Fruit fly (Drosophila melanogaster) whole organism, embryonic: ENCODE data around the gene rictor.

Experiments used
- Antp ChIP-seq: fragments of 200-800 bp; sonication (Bioruptor generic); optimal IDR thresholded peaks from 3 replicates; lab custom pipeline; 2016; ENCODE audit warnings: missing biosample characterization, missing genetic modification characterization
- BtbVII ChIP-seq: fragments of 200-800 bp; sonication (Bioruptor generic); optimal IDR thresholded peaks from 3 replicates; lab custom pipeline; 2017; ENCODE audit warnings: missing biosample characterization, mild to moderate bottlenecking, missing genetic modification characterization
- CG1024 ChIP-seq: fragments of 200-800 bp; sonication (Bioruptor generic); IDR thresholded peaks from 2 replicates; pipeline ENCODE4 v1.3.6; 2022; ENCODE audit warnings: missing biosample characterization, missing genetic modification characterization
- CG10654 ChIP-seq: fragments of 200-800 bp; sonication (Bioruptor generic); optimal IDR thresholded peaks from 2 replicates; lab custom pipeline; 2016; ENCODE audit warnings: missing biosample characterization, missing genetic modification characterization
- CG13123 ChIP-seq: fragments of 200-800 bp; sonication (Bioruptor generic); optimal IDR thresholded peaks from 2 replicates; lab custom pipeline; 2016; ENCODE audit warnings: missing biosample characterization, missing genetic modification characterization
- CG17361 ChIP-seq: fragments of 200-800 bp; sonication (Bioruptor generic); IDR thresholded peaks from 3 replicates; pipeline ENCODE4 v1.3.6; 2022; ENCODE audit warnings: missing biosample characterization, missing genetic modification characterization
- CG17385 ChIP-seq: fragments of 200-800 bp; sonication (Bioruptor generic); optimal IDR thresholded peaks from 3 replicates; lab custom pipeline; 2018; ENCODE audit warnings: missing biosample characterization, mild to moderate bottlenecking, missing genetic modification characterization
- CG2116 ChIP-seq: fragments of 200-800 bp; sonication (Bioruptor generic); optimal IDR thresholded peaks from 3 replicates; lab custom pipeline; 2018; ENCODE audit warnings: missing biosample characterization, mild to moderate bottlenecking, missing genetic modification characterization
- CG2712 ChIP-seq: fragments of 200-800 bp; optimal IDR thresholded peaks from 3 replicates; lab custom pipeline; 2019; ENCODE audit warnings: missing biosample characterization, mild to moderate bottlenecking, missing genetic modification characterization, moderate library complexity
- CG30403 ChIP-seq: fragments of 200-800 bp; sonication (Bioruptor generic); optimal IDR thresholded peaks from 3 replicates; lab custom pipeline; 2016; ENCODE audit warnings: missing biosample characterization, missing genetic modification characterization
- CG31224 ChIP-seq: fragments of 200-800 bp; sonication (Bioruptor generic); IDR thresholded peaks from 2 replicates; pipeline ENCODE4 v1.3.6; 2022; ENCODE audit warnings: missing biosample characterization, missing genetic modification characterization
- CG32772 ChIP-seq: fragments of 200-800 bp; sonication (Bioruptor generic); IDR thresholded peaks from 2 replicates; pipeline ENCODE4 v1.3.6; 2022; ENCODE audit warnings: missing biosample characterization, missing genetic modification characterization
- CG3838 ChIP-seq: fragments of 200-800 bp; sonication (Bioruptor generic); optimal IDR thresholded peaks from 3 replicates; lab custom pipeline; 2016; ENCODE audit warnings: missing biosample characterization, missing genetic modification characterization
- CG4404 ChIP-seq: fragments of 200-800 bp; sonication (Bioruptor generic); IDR thresholded peaks from 2 replicates; pipeline ENCODE4 v1.3.6; 2022; ENCODE audit warnings: missing biosample characterization, missing genetic modification characterization
- CG7271 ChIP-seq: fragments of 200-800 bp; sonication (Bioruptor generic); optimal IDR thresholded peaks from 2 replicates; lab custom pipeline; 2018; ENCODE audit warnings: missing biosample characterization, mild to moderate bottlenecking, missing genetic modification characterization, moderate library complexity
- CG7786 ChIP-seq: fragments of 200-800 bp; sonication (Bioruptor generic); optimal IDR thresholded peaks from 2 replicates; lab custom pipeline; 2016; ENCODE audit warnings: missing biosample characterization, missing genetic modification characterization
- CG9609 ChIP-seq: fragments of 200-800 bp; sonication (Bioruptor generic); optimal IDR thresholded peaks from 3 replicates; lab custom pipeline; 2016; ENCODE audit warnings: missing biosample characterization, missing genetic modification characterization
- CG9727 ChIP-seq: fragments of 200-800 bp; sonication (Bioruptor generic); optimal IDR thresholded peaks from 3 replicates; lab custom pipeline; 2017; ENCODE audit warnings: missing biosample characterization, mild to moderate bottlenecking, missing genetic modification characterization
- CG9932 ChIP-seq: fragments of 200-800 bp; sonication (Bioruptor generic); IDR thresholded peaks from 2 replicates; pipeline ENCODE4 v1.3.6; 2022; ENCODE audit warnings: missing biosample characterization, missing genetic modification characterization
- D19B ChIP-seq: fragments of 200-800 bp; sonication (Bioruptor generic); optimal IDR thresholded peaks from 2 replicates; lab custom pipeline; 2017; ENCODE audit warnings: missing biosample characterization, mild to moderate bottlenecking, missing genetic modification characterization
- Deaf1 ChIP-seq: fragments of 200-800 bp; optimal IDR thresholded peaks from 3 replicates; lab custom pipeline; 2019; ENCODE audit warnings: missing biosample characterization, mild to moderate bottlenecking, missing genetic modification characterization, moderate library complexity
- Dip3 ChIP-seq: fragments of 200-800 bp; sonication (Bioruptor generic); optimal IDR thresholded peaks from 3 replicates; lab custom pipeline; 2016; ENCODE audit warnings: missing biosample characterization, missing genetic modification characterization
- Drgx ChIP-seq: fragments of 200-800 bp; sonication (Bioruptor generic); IDR thresholded peaks from 2 replicates; pipeline ENCODE4 v1.3.6; 2022; ENCODE audit warnings: missing biosample characterization, missing genetic modification characterization
- Fer1 ChIP-seq: fragments of 200-800 bp; sonication (Bioruptor generic); optimal IDR thresholded peaks from 2 replicates; lab custom pipeline; 2017; ENCODE audit warnings: missing biosample characterization, mild to moderate bottlenecking, missing genetic modification characterization
- HLH3B ChIP-seq: fragments of 200-800 bp; sonication (Bioruptor generic); IDR thresholded peaks from 2 replicates; pipeline ENCODE4 v1.3.6; 2022; ENCODE audit warnings: missing biosample characterization, missing genetic modification characterization
- HmgD ChIP-seq: fragments of 200-800 bp; sonication (Bioruptor generic); optimal IDR thresholded peaks from 3 replicates; lab custom pipeline; 2016; ENCODE audit warnings: missing biosample characterization, missing genetic modification characterization
- Max ChIP-seq: fragments of 200-800 bp; sonication (Bioruptor generic); optimal IDR thresholded peaks from 2 replicates; lab custom pipeline; 2016; ENCODE audit warnings: missing biosample characterization, mild to moderate bottlenecking, missing genetic modification characterization
- Meics ChIP-seq: fragments of 200-800 bp; sonication (Bioruptor generic); optimal IDR thresholded peaks from 2 replicates; lab custom pipeline; 2017; ENCODE audit warnings: missing biosample characterization, mild to moderate bottlenecking, missing genetic modification characterization
- Nf-YB ChIP-seq: fragments of 200-800 bp; sonication (Bioruptor generic); optimal IDR thresholded peaks from 3 replicates; lab custom pipeline; 2019; ENCODE audit warnings: missing biosample characterization, mild to moderate bottlenecking, missing genetic modification characterization, moderate library complexity
- Oaz ChIP-seq: fragments of 200-800 bp; sonication (Bioruptor generic); IDR thresholded peaks from 2 replicates; pipeline ENCODE4 v1.3.6; 2022; ENCODE audit warnings: missing biosample characterization, missing genetic modification characterization
- Sox102F ChIP-seq: fragments of 200-800 bp; sonication (Bioruptor generic); optimal IDR thresholded peaks from 2 replicates; lab custom pipeline; 2018; ENCODE audit warnings: missing biosample characterization, mild to moderate bottlenecking, missing genetic modification characterization, moderate library complexity
- btn ChIP-seq: fragments of 200-800 bp; sonication (Bioruptor generic); optimal IDR thresholded peaks from 2 replicates; lab custom pipeline; 2016; ENCODE audit warnings: missing biosample characterization, missing genetic modification characterization
- crp ChIP-seq, 2 experiments: fragments of 200-800 bp; sonication (Bioruptor generic); optimal IDR thresholded peaks; 2 replicates in 1 of 2; 3 replicates in 1 of 2; lab custom pipeline; 2017; ENCODE audit warnings: missing biosample characterization in 2 of 2, missing genetic modification characterization in 2 of 2, mild to moderate bottlenecking in 1 of 2, moderate library complexity in 1 of 2
- dm ChIP-seq: fragments of 200-800 bp; sonication (Bioruptor generic); optimal IDR thresholded peaks from 3 replicates; lab custom pipeline; 2016; ENCODE audit warnings: missing biosample characterization, missing genetic modification characterization
- fd3F ChIP-seq: fragments of 200-800 bp; sonication (Bioruptor generic); optimal IDR thresholded peaks from 2 replicates; lab custom pipeline; 2018; ENCODE audit warnings: missing biosample characterization, mild to moderate bottlenecking, missing genetic modification characterization, moderate library complexity
- lab ChIP-seq: fragments of 200-800 bp; sonication (Bioruptor generic); optimal IDR thresholded peaks from 3 replicates; lab custom pipeline; 2017; ENCODE audit warnings: missing biosample characterization, missing genetic modification characterization, mild to moderate bottlenecking, moderate library complexity, missing genetic modification reagents
- lmd ChIP-seq: fragments of 200-800 bp; sonication (Bioruptor generic); IDR thresholded peaks from 2 replicates; pipeline ENCODE4 v1.3.6; 2022; ENCODE audit warnings: missing biosample characterization, missing genetic modification characterization
- nmo ChIP-seq: fragments of 200-800 bp; sonication (Bioruptor generic); optimal IDR thresholded peaks from 2 replicates; lab custom pipeline; 2018; ENCODE audit warnings: missing biosample characterization, mild to moderate bottlenecking, missing genetic modification characterization, moderate library complexity
- onecut ChIP-seq: fragments of 200-800 bp; sonication (Bioruptor generic); IDR thresholded peaks from 2 replicates; pipeline ENCODE4 v1.3.6; 2022; ENCODE audit warnings: missing biosample characterization, missing genetic modification characterization
- prd ChIP-seq, 3 experiments: fragments of >200 bp in 2 of 3; fragments of 200-800 bp in 1 of 3; sonication (Bioruptor generic) in 1 of 3; optimal IDR thresholded peaks in 2 of 3; IDR thresholded peaks in 1 of 3; 2 replicates in 2 of 3; 3 replicates in 1 of 3; pipeline versions ENCODE4 v1.3.6 to Lab custom; 2017 to 2022; ENCODE audit warnings: missing biosample characterization in 1 of 3, missing genetic modification characterization in 1 of 3
- repo ChIP-seq: fragments of 200-800 bp; sonication (Bioruptor generic); optimal IDR thresholded peaks from 2 replicates; lab custom pipeline; 2016; ENCODE audit warnings: missing biosample characterization, missing genetic modification characterization
- row ChIP-seq: fragments of 200-800 bp; sonication (Bioruptor generic); IDR thresholded peaks from 3 replicates; pipeline ENCODE4 v1.3.6; 2022; ENCODE audit warnings: missing biosample characterization, missing genetic modification characterization
- run ChIP-seq: fragments of 200-800 bp; sonication (Bioruptor generic); optimal IDR thresholded peaks from 3 replicates; lab custom pipeline; 2018; ENCODE audit warnings: missing biosample characterization, mild to moderate bottlenecking, missing genetic modification characterization
- sisA ChIP-seq: fragments of 200-800 bp; sonication (Bioruptor generic); IDR thresholded peaks from 2 replicates; pipeline ENCODE4 v1.3.6; 2022; ENCODE audit warnings: missing biosample characterization, missing genetic modification characterization
- slp2 ChIP-seq: fragments of 200-800 bp; sonication (Bioruptor generic); optimal IDR thresholded peaks from 2 replicates; lab custom pipeline; 2016; ENCODE audit warnings: missing biosample characterization, missing genetic modification characterization
- ttk ChIP-seq: fragments of 200-800 bp; sonication (Bioruptor generic); IDR thresholded peaks from 2 replicates; pipeline ENCODE4 v2.1.2; 2022; ENCODE audit warnings: missing biosample characterization, missing genetic modification characterization
- twi ChIP-seq: fragments of 200-800 bp; optimal IDR thresholded peaks from 2 replicates; lab custom pipeline; 2019; ENCODE audit warnings: missing biosample characterization, mild to moderate bottlenecking, missing genetic modification characterization, moderate library complexity
- zen ChIP-seq: fragments of 200-800 bp; sonication (Bioruptor generic); optimal IDR thresholded peaks from 3 replicates; lab custom pipeline; 2018; ENCODE audit warnings: missing biosample characterization, mild to moderate bottlenecking, missing genetic modification characterization, moderate library complexity

rictor gene

dm6 chrX:19247200-19248052 is 13.6 kb downstream of the rictor start, which contains the start of gene CG7992 (continued):
- no peak for TF ChIP-seq prd (optimal IDR thresholded peaks at IDR 0.05; lab: Kevin White, UChicago)
- peak; percentile 41; the same call in 1 of the 3 replicates for TF ChIP-seq prd (GFP tag; IDR thresholded peaks at IDR 0.05; lab: Robert Waterston, UW)
- peak; percentile 58 for TF ChIP-seq CG17385
- TF ChIP-seq Nf-YB = peak; percentile 25
- peak; percentile 72 for TF ChIP-seq BtbVII
- TF ChIP-seq CG2116 (GFP tag; lab: Kevin White, UChicago) = peak; percentile 13
- TF ChIP-seq slp2 (GFP tag; lab: Kevin White, UChicago) = peak; percentile 58
- TF ChIP-seq Oaz = 0 out of 2 replicates have a peak, but pooled peaks have one; percentile 21
- TF ChIP-seq D19B = peak; percentile 53
- peak; percentile 23; the same call in 1 of the 2 replicates for TF ChIP-seq Drgx (GFP tag; lab: Robert Waterston, UW)
- TF ChIP-seq HmgD = no peak
- peak; percentile 73 for TF ChIP-seq Fer1 (GFP tag; lab: Kevin White, UChicago)
- peak; percentile 55 for TF ChIP-seq CG9727 (GFP tag; lab: Kevin White, UChicago)
- peak; percentile 53 for TF ChIP-seq dm (GFP tag; lab: Kevin White, UChicago)
- peak in 1 of 2 experiments; percentile 9 for TF ChIP-seq crp (GFP tag; optimal IDR thresholded peaks at IDR 0.05; lab: Kevin White, UChicago)
- peak; percentile 77 for TF ChIP-seq lab (GFP tag; lab: Kevin White, UChicago)
- TF ChIP-seq lmd (GFP tag; lab: Robert Waterston, UW) = peak; percentile 67
- TF ChIP-seq CG7271 = no peak
- no peak for TF ChIP-seq CG1024 (GFP tag; lab: Robert Waterston, UW)
- peak; percentile 45 for TF ChIP-seq Antp (GFP tag; lab: Kevin White, UChicago)
- TF ChIP-seq row (GFP tag; lab: Robert Waterston, UW) = peak; percentile 81
- TF ChIP-seq sisA (GFP tag; lab: Robert Waterston, UW) = 0 out of 2 replicates have a peak, but pooled peaks have one; percentile 37
- peak; percentile 45; the same call in 1 of the 2 replicates for TF ChIP-seq HLH3B (GFP tag; lab: Robert Waterston, UW)
- TF ChIP-seq fd3F = peak; percentile 21
- peak; percentile 65 for TF ChIP-seq Dip3 (GFP tag; lab: Kevin White, UChicago)
- TF ChIP-seq CG32772 (GFP tag; lab: Robert Waterston, UW) = peak; percentile 41; the same call in 1 of the 2 replicates
- peak; percentile 71 for TF ChIP-seq Meics (GFP tag; lab: Kevin White, UChicago)
- no peak for TF ChIP-seq CG4404
- TF ChIP-seq onecut (GFP tag; lab: Robert Waterston, UW) = no peak; the same call in 1 of the 2 replicates
- peak; percentile 21 for TF ChIP-seq CG13123
- peak; percentile 58 for TF ChIP-seq Sox102F
- 0 out of 2 replicates have a peak, but pooled peaks have one; percentile 23 for TF ChIP-seq ttk (GFP tag; lab: Robert Waterston, UW)
- peak; percentile 26 for TF ChIP-seq Max (GFP tag; lab: Kevin White, UChicago)
- TF ChIP-seq nmo (GFP tag; lab: Kevin White, UChicago) = peak; percentile 66
- TF ChIP-seq CG30403 (GFP tag; lab: Kevin White, UChicago) = peak; percentile 70
- peak; percentile 34 for TF ChIP-seq repo
- peak; percentile 9 for TF ChIP-seq twi (tag; lab: Kevin White, UChicago)
- TF ChIP-seq btn (GFP tag; lab: Kevin White, UChicago) = peak; percentile 19
- peak; percentile 55 for TF ChIP-seq CG9609 (GFP tag; lab: Kevin White, UChicago)
- peak; percentile 36 for TF ChIP-seq CG2712 (tag; lab: Kevin White, UChicago)
- TF ChIP-seq run = peak; percentile 41
- TF ChIP-seq CG7786 (GFP tag; lab: Kevin White, UChicago) = peak; percentile 67
- TF ChIP-seq CG3838 (GFP tag; lab: Kevin White, UChicago) = no peak
- peak; percentile 23 for TF ChIP-seq zen (tag; lab: Kevin White, UChicago)
- peak; percentile 76 for TF ChIP-seq CG17361 (GFP tag; lab: Robert Waterston, UW)
- TF ChIP-seq CG9932 (GFP tag; lab: Robert Waterston, UW) = 0 out of 2 replicates have a peak, but pooled peaks have one; percentile 21
- TF ChIP-seq CG31224 (GFP tag; lab: Robert Waterston, UW) = no peak
- no peak for TF ChIP-seq Deaf1
- TF ChIP-seq CG10654 (GFP tag; lab: Kevin White, UChicago) = peak; percentile 21
